Worm (Caenorhabditis elegans) whole organism, L2 larva: ENCODE data around the gene tbc-20.

Experiments used
- nhr-10 ChIP-seq: sonication (generic microtip); optimal IDR thresholded peaks from 2 replicates; lab custom pipeline; 2017; ENCODE audit warnings: missing biosample characterization, missing genetic modification characterization
- nhr-11 ChIP-seq: fragments of 150-350 bp; optimal IDR thresholded peaks from 2 replicates; lab custom pipeline; 2014; ENCODE audit warnings: missing biosample characterization, missing genetic modification characterization
- zag-1 ChIP-seq: fragments of 150-350 bp; optimal IDR thresholded peaks from 2 replicates; lab custom pipeline; 2014; ENCODE audit warnings: missing biosample characterization, missing genetic modification characterization

DNA sequence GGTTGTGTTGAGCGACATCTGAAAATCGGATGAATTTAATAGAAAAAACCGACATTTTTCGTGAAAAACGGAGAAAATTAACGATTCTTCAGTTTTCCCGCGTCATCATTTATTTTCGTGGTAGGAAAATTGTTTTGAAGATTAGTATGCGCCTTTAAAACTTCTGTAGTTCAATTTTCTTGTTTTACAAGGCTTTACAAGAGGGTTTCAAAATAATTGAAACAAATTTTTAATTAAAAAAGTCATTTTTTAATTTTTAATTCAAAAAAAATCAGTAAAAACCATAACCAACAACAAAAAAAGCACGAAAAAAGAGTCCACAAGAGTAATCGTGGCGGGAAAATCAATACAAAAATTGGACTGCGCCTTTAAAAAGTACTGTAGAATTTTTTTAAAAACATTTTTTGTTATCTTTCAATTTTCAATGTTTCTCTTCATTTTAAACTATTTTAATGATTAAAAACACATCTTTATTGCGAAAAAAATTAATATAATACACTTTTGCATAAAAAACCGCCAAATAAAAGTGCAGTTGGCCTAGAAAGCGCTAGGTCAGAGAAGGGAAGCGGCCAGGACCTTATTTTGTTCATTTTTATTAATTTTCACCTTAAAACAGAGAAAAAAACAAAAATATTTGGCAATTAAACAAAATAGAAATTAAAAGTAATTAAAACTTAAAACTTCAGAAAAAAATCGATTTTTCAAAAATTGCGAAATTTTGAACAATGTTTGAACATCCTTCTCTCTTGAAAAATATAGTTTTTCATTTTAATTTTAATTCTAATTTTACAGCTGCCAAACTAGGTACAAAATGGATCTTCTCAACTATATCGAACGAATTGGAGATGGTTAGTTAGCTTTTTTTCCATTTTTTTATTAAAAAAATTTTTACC is 44.2 kb upstream of the tbc-20 start, which contains the start of the genes tac-1 and Y54E2A.4:
- TF ChIP-seq nhr-11 (no peak), zag-1 (tag; lab: Kevin White, UChicago) (no peak), nhr-10 (tag; lab: Kevin White, UChicago) (no peak)
